Fruit fly (Drosophila melanogaster) whole organism, embryonic: ENCODE results near the gene gish.

Experiments used
- ATbp ChIP-seq: fragments of 200-800 bp; sonication (Bioruptor generic); optimal IDR thresholded peaks from 2 replicates; lab custom pipeline; 2017; ENCODE audit warnings: missing biosample characterization, mild to moderate bottlenecking, missing genetic modification characterization, missing genetic modification reagents
- Asciz ChIP-seq: fragments of 200-800 bp; sonication (Bioruptor generic); optimal IDR thresholded peaks from 2 replicates; lab custom pipeline; 2017; ENCODE audit warnings: missing biosample characterization, mild to moderate bottlenecking, missing genetic modification characterization, missing genetic modification reagents
- CG10366 ChIP-seq: fragments of 200-800 bp; sonication (Bioruptor generic); IDR thresholded peaks from 2 replicates; pipeline ENCODE4 v1.3.6; 2022; ENCODE audit warnings: missing biosample characterization, missing genetic modification characterization
- CG10543 ChIP-seq: fragments of 200-800 bp; sonication (Bioruptor generic); optimal IDR thresholded peaks from 3 replicates; lab custom pipeline; 2017; ENCODE audit warnings: missing biosample characterization, mild to moderate bottlenecking, missing genetic modification characterization, moderate library complexity
- CG11247 ChIP-seq: fragments of 200-800 bp; sonication (Bioruptor generic); IDR thresholded peaks from 2 replicates; pipeline ENCODE4 v1.3.6; 2022; ENCODE audit warnings: missing biosample characterization, missing genetic modification characterization
- CG11696 ChIP-seq: fragments of 200-800 bp; sonication (Bioruptor generic); IDR thresholded peaks from 2 replicates; pipeline ENCODE4 v1.3.6; 2022; ENCODE audit warnings: missing biosample characterization, missing genetic modification characterization
- CG13123 ChIP-seq: fragments of 200-800 bp; sonication (Bioruptor generic); optimal IDR thresholded peaks from 2 replicates; lab custom pipeline; 2016; ENCODE audit warnings: missing biosample characterization, missing genetic modification characterization
- CG14710 ChIP-seq: fragments of 200-800 bp; sonication (Bioruptor generic); optimal IDR thresholded peaks from 3 replicates; lab custom pipeline; 2019; ENCODE audit warnings: missing biosample characterization, mild to moderate bottlenecking, missing genetic modification characterization, moderate library complexity
- CG15479 ChIP-seq: fragments of 200-800 bp; sonication (Bioruptor generic); optimal IDR thresholded peaks from 3 replicates; lab custom pipeline; 2019; ENCODE audit warnings: missing biosample characterization, mild to moderate bottlenecking, missing genetic modification characterization, moderate library complexity
- CG15696 ChIP-seq: fragments of 200-800 bp; sonication (Bioruptor generic); optimal IDR thresholded peaks from 2 replicates; lab custom pipeline; 2019; ENCODE audit warnings: missing biosample characterization, mild to moderate bottlenecking, missing genetic modification characterization, moderate library complexity
- CG16863 ChIP-seq: fragments of 200-800 bp; sonication (Bioruptor generic); optimal IDR thresholded peaks from 3 replicates; lab custom pipeline; 2016; ENCODE audit warnings: missing biosample characterization, missing genetic modification characterization
- CG18011 ChIP-seq: fragments of 200-800 bp; sonication (Bioruptor generic); optimal IDR thresholded peaks from 2 replicates; lab custom pipeline; 2017; ENCODE audit warnings: missing biosample characterization, missing genetic modification characterization, mild to moderate bottlenecking, moderate library complexity, missing genotype
- CG33213 ChIP-seq: fragments of 200-800 bp; sonication (Bioruptor generic); optimal IDR thresholded peaks from 3 replicates; lab custom pipeline; 2016; ENCODE audit warnings: missing biosample characterization, missing genetic modification characterization
- CG4328 ChIP-seq: fragments of 200-800 bp; sonication (Bioruptor generic); optimal IDR thresholded peaks from 3 replicates; lab custom pipeline; 2017; ENCODE audit warnings: missing biosample characterization, missing genetic modification reagents, missing genetic modification characterization
- CG4730 ChIP-seq: fragments of 200-800 bp; sonication (Bioruptor generic); IDR thresholded peaks from 2 replicates; pipeline ENCODE4 v1.3.6; 2022; ENCODE audit warnings: missing biosample characterization, missing genetic modification characterization
- CG7357 ChIP-seq: fragments of 200-800 bp; sonication (Bioruptor generic); IDR thresholded peaks from 3 replicates; pipeline ENCODE4 v1.3.6; 2022; ENCODE audit warnings: missing biosample characterization, missing genetic modification characterization
- D19A ChIP-seq: fragments of 200-800 bp; optimal IDR thresholded peaks from 3 replicates; lab custom pipeline; 2019; ENCODE audit warnings: missing biosample characterization, mild to moderate bottlenecking, missing genetic modification characterization, moderate library complexity
- Dbx ChIP-seq: fragments of 200-800 bp; sonication (Bioruptor generic); IDR thresholded peaks from 3 replicates; pipeline ENCODE4 v1.3.6; 2022; ENCODE audit warnings: missing biosample characterization, missing genetic modification characterization
- E2f1 ChIP-seq: fragments of 200-800 bp; sonication (Bioruptor generic); IDR thresholded peaks from 2 replicates; pipeline ENCODE4 v1.3.6; 2022; ENCODE audit warnings: missing biosample characterization, missing genetic modification characterization
- HHEX ChIP-seq: fragments of 200-800 bp; sonication (Bioruptor generic); optimal IDR thresholded peaks from 3 replicates; lab custom pipeline; 2017; ENCODE audit warnings: missing biosample characterization, mild to moderate bottlenecking, missing genetic modification characterization, missing genetic modification reagents
- Hey ChIP-seq: fragments of 200-800 bp; sonication (Bioruptor generic); optimal IDR thresholded peaks from 3 replicates; lab custom pipeline; 2018; ENCODE audit warnings: missing biosample characterization, mild to moderate bottlenecking, missing genetic modification characterization
- HmgZ ChIP-seq: fragments of 200-800 bp; sonication (Bioruptor generic); optimal IDR thresholded peaks from 2 replicates; lab custom pipeline; 2018; ENCODE audit warnings: missing biosample characterization, mild to moderate bottlenecking, missing genetic modification characterization
- Lim3 ChIP-seq: fragments of 200-800 bp; sonication (Bioruptor generic); IDR thresholded peaks from 2 replicates; pipeline ENCODE4 v1.3.6; 2022; ENCODE audit warnings: missing biosample characterization, missing genetic modification characterization
- Myb ChIP-seq: fragments of 200-800 bp; sonication (Bioruptor generic); optimal IDR thresholded peaks from 2 replicates; lab custom pipeline; 2016; ENCODE audit warnings: missing biosample characterization, missing genetic modification characterization
- NC2α ChIP-seq: fragments of 200-800 bp; sonication (Bioruptor generic); optimal IDR thresholded peaks from 2 replicates; lab custom pipeline; 2016; ENCODE audit warnings: missing biosample characterization, missing genetic modification characterization
- NK7.1 ChIP-seq: fragments of 200-800 bp; sonication (Bioruptor generic); optimal IDR thresholded peaks from 3 replicates; lab custom pipeline; 2016; ENCODE audit warnings: missing biosample characterization, missing genetic modification characterization
- Ptx1 ChIP-seq: fragments of 200-800 bp; sonication (Bioruptor generic); IDR thresholded peaks from 2 replicates; pipeline ENCODE4 v1.3.6; 2022; ENCODE audit warnings: missing biosample characterization, missing genetic modification characterization
- Sry-β ChIP-seq: fragments of 200-800 bp; sonication (Bioruptor generic); optimal IDR thresholded peaks from 2 replicates; lab custom pipeline; 2018; ENCODE audit warnings: missing biosample characterization, mild to moderate bottlenecking, missing genetic modification characterization, moderate library complexity
- cg ChIP-seq: fragments of 200-800 bp; sonication (Bioruptor generic); optimal IDR thresholded peaks from 3 replicates; lab custom pipeline; 2019; ENCODE audit warnings: missing biosample characterization, mild to moderate bottlenecking, missing genetic modification characterization, moderate library complexity
- chm ChIP-seq: fragments of 200-800 bp; sonication (Bioruptor generic); IDR thresholded peaks from 2 replicates; pipeline ENCODE4 v1.3.6; 2022; ENCODE audit warnings: missing biosample characterization, missing genetic modification characterization
- croc ChIP-seq: fragments of 200-800 bp; sonication (Bioruptor generic); conservative IDR thresholded peaks from 3 replicates; pipeline ENCODE4 v1.3.6; 2022; ENCODE audit warnings: missing biosample characterization, missing genetic modification characterization
- dan ChIP-seq: fragments of 200-800 bp; sonication (Bioruptor generic); IDR thresholded peaks from 2 replicates; pipeline ENCODE4 v1.3.6; 2022; ENCODE audit warnings: missing biosample characterization, missing genetic modification characterization
- dm ChIP-seq: fragments of 200-800 bp; sonication (Bioruptor generic); optimal IDR thresholded peaks from 3 replicates; lab custom pipeline; 2016; ENCODE audit warnings: missing biosample characterization, missing genetic modification characterization
- en ChIP-seq: fragments of 200-800 bp; sonication (Bioruptor generic); optimal IDR thresholded peaks from 2 replicates; lab custom pipeline; 2016; ENCODE audit warnings: missing biosample characterization, missing genetic modification characterization
- fd102C ChIP-seq: fragments of 200-800 bp; sonication (Bioruptor generic); optimal IDR thresholded peaks from 2 replicates; lab custom pipeline; 2018; ENCODE audit warnings: missing biosample characterization, mild to moderate bottlenecking, missing genetic modification characterization, moderate library complexity
- fru ChIP-seq: fragments of >200 bp; optimal IDR thresholded peaks from 2 replicates; lab custom pipeline; 2017
- jing ChIP-seq: fragments of 200-800 bp; sonication (Bioruptor generic); optimal IDR thresholded peaks from 2 replicates; lab custom pipeline; 2018; ENCODE audit warnings: missing biosample characterization, mild to moderate bottlenecking, missing genetic modification characterization
- ken ChIP-seq: fragments of 200-800 bp; sonication (Bioruptor generic); IDR thresholded peaks from 3 replicates; pipeline ENCODE4 v1.3.6; 2022; ENCODE audit warnings: missing biosample characterization, missing genetic modification characterization
- lab ChIP-seq: fragments of 200-800 bp; sonication (Bioruptor generic); optimal IDR thresholded peaks from 3 replicates; lab custom pipeline; 2017; ENCODE audit warnings: missing biosample characterization, missing genetic modification characterization, mild to moderate bottlenecking, moderate library complexity, missing genetic modification reagents
- lov ChIP-seq, 2 experiments: fragments of 200-800 bp in 1 of 2; fragments of >200 bp in 1 of 2; sonication (Bioruptor generic) in 1 of 2; IDR thresholded peaks in 1 of 2; optimal IDR thresholded peaks in 1 of 2; 2 replicates in 1 of 2; 3 replicates in 1 of 2; pipeline versions ENCODE4 v1.3.6 to Lab custom; 2017 to 2022; ENCODE audit warnings: missing biosample characterization in 1 of 2, missing genetic modification characterization in 1 of 2
- psq ChIP-seq: fragments of 200-800 bp; sonication (Bioruptor generic); optimal IDR thresholded peaks from 2 replicates; lab custom pipeline; 2017; ENCODE audit warnings: missing biosample characterization, missing genetic modification characterization
- rib ChIP-seq: fragments of 200-800 bp; sonication (Bioruptor generic); IDR thresholded peaks from 2 replicates; pipeline ENCODE4 v1.3.6; 2022; ENCODE audit warnings: missing biosample characterization, missing genetic modification characterization
- sug ChIP-seq: fragments of 200-800 bp; optimal IDR thresholded peaks from 2 replicates; lab custom pipeline; 2019; ENCODE audit warnings: missing biosample characterization, mild to moderate bottlenecking, missing genetic modification characterization, moderate library complexity
- toy ChIP-seq: fragments of 200-800 bp; sonication (Bioruptor generic); IDR thresholded peaks from 2 replicates; pipeline ENCODE4 v1.3.6; 2022; ENCODE audit warnings: missing biosample characterization, missing genetic modification characterization
- trem ChIP-seq: fragments of 200-800 bp; optimal IDR thresholded peaks from 3 replicates; lab custom pipeline; 2019; ENCODE audit warnings: missing biosample characterization, mild to moderate bottlenecking, missing genetic modification characterization, moderate library complexity
- ttk ChIP-seq: fragments of 200-800 bp; sonication (Bioruptor generic); IDR thresholded peaks from 2 replicates; pipeline ENCODE4 v2.1.2; 2022; ENCODE audit warnings: missing biosample characterization, missing genetic modification characterization
- unpg ChIP-seq: fragments of 200-800 bp; sonication (Bioruptor generic); optimal IDR thresholded peaks from 3 replicates; lab custom pipeline; 2018; ENCODE audit warnings: missing biosample characterization, mild to moderate bottlenecking, missing genetic modification characterization, moderate library complexity
- usp ChIP-seq: fragments of >200 bp; optimal IDR thresholded peaks from 2 replicates; lab custom pipeline; 2017; ENCODE audit warnings: missing biosample characterization, missing genetic modification characterization
- wor ChIP-seq: fragments of 200-800 bp; sonication (Bioruptor generic); IDR thresholded peaks from 2 replicates; pipeline ENCODE4 v1.3.6; 2022; ENCODE audit warnings: missing biosample characterization, missing genetic modification characterization
- z ChIP-seq: fragments of 200-800 bp; sonication (Bioruptor generic); IDR thresholded peaks from 3 replicates; pipeline ENCODE4 v1.3.6; 2022; ENCODE audit warnings: missing biosample characterization, missing genetic modification characterization

Gene gish

dm6 chr3R:16341817-16342374, 69.6 kb downstream of the gish start, which contains the start of the genes SF2 and pad (continued):
- TF ChIP-seq Hey (tag; lab: Kevin White, UChicago) (no peak), toy (GFP tag; lab: Robert Waterston, UW) (no peak), cg (GFP tag; lab: Kevin White, UChicago) (peak; percentile 53), fru (no peak), CG4328 (GFP tag; lab: Kevin White, UChicago) (peak; percentile 74), jing (GFP tag; lab: Kevin White, UChicago) (peak; percentile 32), Dbx (GFP tag; lab: Robert Waterston, UW) (peak; percentile 86), CG11247 (GFP tag; lab: Robert Waterston, UW) (peak; percentile 64; the same call in 1 of the 2 replicates), CG18011 (GFP tag; lab: Kevin White, UChicago) (peak; percentile 63), Lim3 (GFP tag; lab: Robert Waterston, UW) (no peak), CG11696 (GFP tag; lab: Robert Waterston, UW) (no peak), ttk (GFP tag; lab: Robert Waterston, UW) (no peak; the same call in 1 of the 2 replicates), dan (GFP tag; lab: Robert Waterston, UW) (no peak), Asciz (GFP tag; lab: Kevin White, UChicago) (peak; percentile 40), CG4730 (GFP tag; lab: Robert Waterston, UW) (0 out of 2 replicates have a peak, but pooled peaks have one; percentile 39), NC2α (peak; percentile 51), CG13123 (GFP tag; lab: Kevin White, UChicago) (peak; percentile 60), CG15696 (tag; lab: Kevin White, UChicago) (peak; percentile 86), E2f1 (GFP tag; lab: Robert Waterston, UW) (peak; percentile 35), psq (GFP tag; lab: Kevin White, UChicago) (peak; percentile 49), D19A (peak; percentile 25), HmgZ (tag; lab: Kevin White, UChicago) (peak; percentile 82), lov (optimal IDR thresholded peaks at IDR 0.05; lab: Kevin White, UChicago) (no peak), lov (GFP tag; IDR thresholded peaks at IDR 0.05; lab: Robert Waterston, UW) (no peak), unpg (GFP tag; lab: Kevin White, UChicago) (peak; percentile 52), CG33213 (GFP tag; lab: Kevin White, UChicago) (peak; percentile 70), fd102C (GFP tag; lab: Kevin White, UChicago) (peak; percentile 3), chm (GFP tag; lab: Robert Waterston, UW) (no peak), sug (tag; lab: Kevin White, UChicago) (peak; percentile 88), wor (GFP tag; lab: Robert Waterston, UW) (0 out of 2 replicates have a peak, but pooled peaks have one; percentile 29), z (GFP tag; lab: Robert Waterston, UW) (no peak), CG16863 (peak; percentile 75), dm (GFP tag; lab: Kevin White, UChicago) (peak; percentile 82), trem (tag; lab: Kevin White, UChicago) (peak; percentile 88), rib (GFP tag; lab: Robert Waterston, UW) (no peak), CG10543 (GFP tag; lab: Kevin White, UChicago) (peak; percentile 89), usp (GFP tag; lab: Kevin White, UChicago) (no peak), Sry-β (GFP tag; lab: Kevin White, UChicago) (peak; percentile 18), ATbp (GFP tag; lab: Kevin White, UChicago) (peak; percentile 36), lab (GFP tag; lab: Kevin White, UChicago) (peak; percentile 79), CG15479 (GFP tag; lab: Kevin White, UChicago) (no peak), CG14710 (tag; lab: Kevin White, UChicago) (peak; percentile 89), Ptx1 (GFP tag; lab: Robert Waterston, UW) (peak; percentile 81), CG7357 (GFP tag; lab: Robert Waterston, UW) (peak; percentile 57; the same call in 2 of the 3 replicates), CG10366 (GFP tag; lab: Robert Waterston, UW) (0 out of 2 replicates have a peak, but pooled peaks have one; percentile 60), en (GFP tag; lab: Kevin White, UChicago) (peak; percentile 44), HHEX (peak; percentile 64), croc (GFP tag; lab: Robert Waterston, UW) (peak; percentile 63), Myb (GFP tag; lab: Kevin White, UChicago) (peak; percentile 56), ken (GFP tag; lab: Robert Waterston, UW) (peak; percentile 55; the same call in 1 of the 3 replicates), NK7.1 (GFP tag; lab: Kevin White, UChicago) (peak; percentile 53)
